Fruit fly (Drosophila melanogaster): Measurements from ENCODE around the gene ple.
A peak's percentile ranks its signal among the peaks of the same experiment; 100 is the strongest.

The ple gene

dm6 chr3L:6752278-6753096 lies 33.2 kb upstream of the ple start, which contains the start of the genes velo and Sbds:
Gene velo, minus strand, starts transcription at chr3L:6752752.
Gene Sbds, plus strand, starts transcription at chr3L:6752913.
- TF ChIP-seq CG33017 (tag; optimal IDR thresholded peaks at IDR 0.05) (peak; percentile 72), CG11617 (GFP tag; optimal IDR thresholded peaks at IDR 0.05) (peak; percentile 75), cic (GFP tag; optimal IDR thresholded peaks at IDR 0.05) (no peak), CG1620 (GFP tag; optimal IDR thresholded peaks at IDR 0.05) (peak; percentile 16), Mnt (GFP tag; optimal IDR thresholded peaks at IDR 0.05) (peak; percentile 50), kay (GFP tag; ENCODE audit: borderline replicate concordance) (no peak), CG7045 (GFP tag; optimal IDR thresholded peaks at IDR 0.05) (peak; percentile 45), Hr96 (GFP tag; optimal IDR thresholded peaks at IDR 0.05) (peak; percentile 30), CG7101 (tag; optimal IDR thresholded peaks at IDR 0.05) (peak; percentile 65), ovo (GFP tag; optimal IDR thresholded peaks at IDR 0.05) (peak; percentile 36), tj (GFP tag; optimal IDR thresholded peaks at IDR 0.05) (peak; percentile 26), Crg-1 (GFP tag; optimal IDR thresholded peaks at IDR 0.05) (peak; percentile 26), pad (GFP tag; optimal IDR thresholded peaks at IDR 0.05) (peak; percentile 47), CG5204 (GFP tag; optimal IDR thresholded peaks at IDR 0.05) (no peak), CG14711 (tag; optimal IDR thresholded peaks at IDR 0.05) (peak; percentile 66), toe (GFP tag; optimal IDR thresholded peaks at IDR 0.05) (peak; percentile 37), bab1 (GFP tag; optimal IDR thresholded peaks at IDR 0.05) (peak; percentile 32), CG12768 (GFP tag; optimal IDR thresholded peaks at IDR 0.05) (peak; percentile 58), Clk (GFP tag; optimal IDR thresholded peaks at IDR 0.05) (no peak), cnc (optimal IDR thresholded peaks at IDR 0.05) (no peak)

- TF ChIP-seq Crg-1 (GFP tag; optimal IDR thresholded peaks at IDR 0.05) (no peak), tj (GFP tag; optimal IDR thresholded peaks at IDR 0.05) (no peak), cic (GFP tag; optimal IDR thresholded peaks at IDR 0.05) (no peak), CG11617 (GFP tag; optimal IDR thresholded peaks at IDR 0.05) (no peak), toe (GFP tag; optimal IDR thresholded peaks at IDR 0.05) (no peak), Mnt (GFP tag; optimal IDR thresholded peaks at IDR 0.05) (no peak), pad (GFP tag; optimal IDR thresholded peaks at IDR 0.05) (no peak), CG7045 (GFP tag; optimal IDR thresholded peaks at IDR 0.05) (no peak), CG1620 (GFP tag; optimal IDR thresholded peaks at IDR 0.05) (no peak), CG14711 (tag; optimal IDR thresholded peaks at IDR 0.05) (no peak), CG12768 (GFP tag; optimal IDR thresholded peaks at IDR 0.05) (no peak), bab1 (GFP tag; optimal IDR thresholded peaks at IDR 0.05) (no peak), CG5204 (GFP tag; optimal IDR thresholded peaks at IDR 0.05) (no peak), Hr96 (GFP tag; optimal IDR thresholded peaks at IDR 0.05) (no peak), CG33017 (tag; optimal IDR thresholded peaks at IDR 0.05) (no peak), cnc (optimal IDR thresholded peaks at IDR 0.05) (no peak), kay (GFP tag; ENCODE audit: borderline replicate concordance) (no peak), ovo (GFP tag; optimal IDR thresholded peaks at IDR 0.05) (no peak), CG7101 (tag; optimal IDR thresholded peaks at IDR 0.05) (no peak), Clk (GFP tag; optimal IDR thresholded peaks at IDR 0.05) (no peak)
These were observed 31.5 kb upstream of the ple start for dm6 chr3L:6750835-6751234.

- peak; percentile 53 for TF ChIP-seq Hr96 (GFP tag; optimal IDR thresholded peaks at IDR 0.05)
- no peak for TF ChIP-seq cic (GFP tag; optimal IDR thresholded peaks at IDR 0.05)
- TF ChIP-seq tj (GFP tag; optimal IDR thresholded peaks at IDR 0.05), result peak; percentile 42
- peak; percentile 48 for TF ChIP-seq pad (GFP tag; optimal IDR thresholded peaks at IDR 0.05)
- TF ChIP-seq Crg-1 (GFP tag; optimal IDR thresholded peaks at IDR 0.05), result peak; percentile 45
- peak; percentile 58 for TF ChIP-seq CG7101 (tag; optimal IDR thresholded peaks at IDR 0.05)
- peak; percentile 47 for TF ChIP-seq bab1 (GFP tag; optimal IDR thresholded peaks at IDR 0.05)
- TF ChIP-seq Mnt (GFP tag; optimal IDR thresholded peaks at IDR 0.05), result peak; percentile 89
- TF ChIP-seq toe (GFP tag; optimal IDR thresholded peaks at IDR 0.05), result peak; percentile 40
- peak; percentile 35 for TF ChIP-seq CG14711 (tag; optimal IDR thresholded peaks at IDR 0.05)
- TF ChIP-seq CG7045 (GFP tag; optimal IDR thresholded peaks at IDR 0.05), result peak; percentile 18
- TF ChIP-seq CG5204 (GFP tag; optimal IDR thresholded peaks at IDR 0.05), result peak; percentile 22
- TF ChIP-seq ovo (GFP tag; optimal IDR thresholded peaks at IDR 0.05), result peak; percentile 27
- no peak for TF ChIP-seq Clk (GFP tag; optimal IDR thresholded peaks at IDR 0.05)
- no peak for TF ChIP-seq cnc (optimal IDR thresholded peaks at IDR 0.05)
- no peak for TF ChIP-seq CG33017 (tag; optimal IDR thresholded peaks at IDR 0.05)
- peak; percentile 41 for TF ChIP-seq CG11617 (GFP tag; optimal IDR thresholded peaks at IDR 0.05)
- no peak for TF ChIP-seq CG12768 (GFP tag; optimal IDR thresholded peaks at IDR 0.05)
- no peak for TF ChIP-seq kay (GFP tag; ENCODE audit: borderline replicate concordance)
- peak; percentile 69 for TF ChIP-seq CG1620 (GFP tag; optimal IDR thresholded peaks at IDR 0.05)
These were observed 27.8 kb upstream of the ple start for dm6 chr3L:6747127-6747526.

- TF ChIP-seq kay (GFP tag; ENCODE audit: borderline replicate concordance) (no peak), cnc (optimal IDR thresholded peaks at IDR 0.05) (no peak), CG7045 (GFP tag; optimal IDR thresholded peaks at IDR 0.05) (peak; percentile 25), Clk (GFP tag; optimal IDR thresholded peaks at IDR 0.05) (peak; percentile 17), bab1 (GFP tag; optimal IDR thresholded peaks at IDR 0.05) (peak; percentile 6), CG14711 (tag; optimal IDR thresholded peaks at IDR 0.05) (no peak), CG33017 (tag; optimal IDR thresholded peaks at IDR 0.05) (peak; percentile 94), cic (GFP tag; optimal IDR thresholded peaks at IDR 0.05) (peak; percentile 43), CG1620 (GFP tag; optimal IDR thresholded peaks at IDR 0.05) (peak; percentile 51), tj (GFP tag; optimal IDR thresholded peaks at IDR 0.05) (peak; percentile 25), Mnt (GFP tag; optimal IDR thresholded peaks at IDR 0.05) (peak; percentile 89), Crg-1 (GFP tag; optimal IDR thresholded peaks at IDR 0.05) (no peak), CG5204 (GFP tag; optimal IDR thresholded peaks at IDR 0.05) (peak; percentile 46), CG11617 (GFP tag; optimal IDR thresholded peaks at IDR 0.05) (peak; percentile 71), CG12768 (GFP tag; optimal IDR thresholded peaks at IDR 0.05) (peak; percentile 8), toe (GFP tag; optimal IDR thresholded peaks at IDR 0.05) (peak; percentile 31), ovo (GFP tag; optimal IDR thresholded peaks at IDR 0.05) (peak; percentile 43), Hr96 (GFP tag; optimal IDR thresholded peaks at IDR 0.05) (peak; percentile 35), pad (GFP tag; optimal IDR thresholded peaks at IDR 0.05) (peak; percentile 95), CG7101 (tag; optimal IDR thresholded peaks at IDR 0.05) (no peak)
These were observed 24.2 kb upstream of the ple start for dm6 chr3L:6743346-6744165.

Measured in whole organism, adult.